Fruit fly (Drosophila melanogaster) whole organism, embryonic: ENCODE results near the gene zye.

Experiments used
- Adf1 ChIP-seq: fragments of 200-800 bp; sonication (Bioruptor generic); IDR thresholded peaks from 2 replicates; pipeline ENCODE4 v1.3.6; 2022; ENCODE audit warnings: missing biosample characterization, missing genetic modification characterization
- Aef1 ChIP-seq: fragments of 200-800 bp; sonication (Bioruptor generic); IDR thresholded peaks from 3 replicates; pipeline ENCODE4 v1.3.6; 2022; ENCODE audit warnings: missing biosample characterization, missing genetic modification characterization
- B-H2 ChIP-seq: fragments of 200-800 bp; sonication (Bioruptor generic); optimal IDR thresholded peaks from 2 replicates; lab custom pipeline; 2018; ENCODE audit warnings: missing biosample characterization, mild to moderate bottlenecking, missing genetic modification characterization
- BEAF-32 ChIP-seq: fragments of 200-800 bp; sonication (Bioruptor generic); optimal IDR thresholded peaks from 3 replicates; lab custom pipeline; 2017; ENCODE audit warnings: missing biosample characterization, missing genetic modification characterization, mild to moderate bottlenecking, moderate library complexity, missing genetic modification reagents
- CG1024 ChIP-seq: fragments of 200-800 bp; sonication (Bioruptor generic); IDR thresholded peaks from 2 replicates; pipeline ENCODE4 v1.3.6; 2022; ENCODE audit warnings: missing biosample characterization, missing genetic modification characterization
- CG10267 ChIP-seq: fragments of 200-800 bp; sonication (Bioruptor generic); optimal IDR thresholded peaks from 2 replicates; lab custom pipeline; 2018; ENCODE audit warnings: missing biosample characterization, mild to moderate bottlenecking, missing genetic modification characterization, moderate library complexity
- CG11723 ChIP-seq: fragments of 200-800 bp; sonication (Bioruptor generic); optimal IDR thresholded peaks from 2 replicates; lab custom pipeline; 2017; ENCODE audit warnings: missing biosample characterization, mild to moderate bottlenecking, missing genetic modification characterization
- CG12219 ChIP-seq: fragments of 200-800 bp; sonication (Bioruptor generic); optimal IDR thresholded peaks from 3 replicates; lab custom pipeline; 2018; ENCODE audit warnings: missing biosample characterization, mild to moderate bottlenecking, missing genetic modification characterization
- CG12299 ChIP-seq: fragments of 200-800 bp; sonication (Bioruptor generic); optimal IDR thresholded peaks from 2 replicates; lab custom pipeline; 2018; ENCODE audit warnings: missing biosample characterization, mild to moderate bottlenecking, missing genetic modification characterization
- CG12659 ChIP-seq: fragments of 200-800 bp; sonication (Bioruptor generic); optimal IDR thresholded peaks from 3 replicates; lab custom pipeline; 2017; ENCODE audit warnings: mild to moderate bottlenecking, missing biosample characterization, missing genetic modification reagents, missing genetic modification characterization
- CG13624 ChIP-seq: fragments of 200-800 bp; sonication (Bioruptor generic); optimal IDR thresholded peaks from 2 replicates; lab custom pipeline; 2016; ENCODE audit warnings: missing biosample characterization, missing genetic modification characterization
- CG18476 ChIP-seq: fragments of 200-800 bp; sonication (Bioruptor generic); optimal IDR thresholded peaks from 2 replicates; lab custom pipeline; 2016; ENCODE audit warnings: missing biosample characterization, mild to moderate bottlenecking, missing genetic modification characterization
- CG18764 ChIP-seq: fragments of 200-800 bp; sonication (Bioruptor generic); optimal IDR thresholded peaks from 3 replicates; lab custom pipeline; 2016; ENCODE audit warnings: missing biosample characterization, missing genetic modification characterization
- CG2116 ChIP-seq: fragments of 200-800 bp; sonication (Bioruptor generic); optimal IDR thresholded peaks from 3 replicates; lab custom pipeline; 2018; ENCODE audit warnings: missing biosample characterization, mild to moderate bottlenecking, missing genetic modification characterization
- CG2120 ChIP-seq: fragments of 200-800 bp; sonication (Bioruptor generic); optimal IDR thresholded peaks from 3 replicates; lab custom pipeline; 2016; ENCODE audit warnings: missing biosample characterization, missing genetic modification characterization
- CG3065 ChIP-seq: fragments of 200-800 bp; sonication (Bioruptor generic); optimal IDR thresholded peaks from 2 replicates; lab custom pipeline; 2016; ENCODE audit warnings: missing biosample characterization, missing genetic modification characterization
- CG3407 ChIP-seq: fragments of 200-800 bp; sonication (Bioruptor generic); optimal IDR thresholded peaks from 2 replicates; lab custom pipeline; 2018; ENCODE audit warnings: missing biosample characterization, mild to moderate bottlenecking, missing genetic modification characterization
- CG34224 ChIP-seq: fragments of 200-800 bp; sonication (Bioruptor generic); IDR thresholded peaks from 3 replicates; pipeline ENCODE4 v1.3.6; 2022; ENCODE audit warnings: missing biosample characterization, missing genetic modification characterization; ENCODE audit not compliant: partially characterized antibody
- CG4820 ChIP-seq: fragments of 200-800 bp; sonication (Bioruptor generic); optimal IDR thresholded peaks from 3 replicates; lab custom pipeline; 2016; ENCODE audit warnings: missing biosample characterization, missing genetic modification characterization
- CG6765 ChIP-seq: fragments of 200-800 bp; sonication (Bioruptor generic); optimal IDR thresholded peaks from 3 replicates; lab custom pipeline; 2017; ENCODE audit warnings: missing biosample characterization, mild to moderate bottlenecking, missing genetic modification characterization
- CG6854 ChIP-seq: fragments of 200-800 bp; sonication (Bioruptor generic); optimal IDR thresholded peaks from 3 replicates; lab custom pipeline; 2017; ENCODE audit warnings: missing biosample characterization, mild to moderate bottlenecking, missing genetic modification characterization
- CG8290 ChIP-seq, 3 experiments: fragments of 200-800 bp; sonication (Bioruptor generic); optimal IDR thresholded peaks; 2 replicates each; lab custom pipeline; 2016 to 2019; ENCODE audit warnings: missing biosample characterization in 3 of 3, missing genetic modification characterization in 3 of 3, mild to moderate bottlenecking in 2 of 3, moderate library complexity in 1 of 3
- CG9876 ChIP-seq: fragments of 200-800 bp; sonication (Bioruptor generic); optimal IDR thresholded peaks from 2 replicates; lab custom pipeline; 2016; ENCODE audit warnings: missing biosample characterization, missing genetic modification characterization
- Drgx ChIP-seq: fragments of 200-800 bp; sonication (Bioruptor generic); IDR thresholded peaks from 2 replicates; pipeline ENCODE4 v1.3.6; 2022; ENCODE audit warnings: missing biosample characterization, missing genetic modification characterization
- Eip74EF ChIP-seq, 2 experiments: fragments of 200-800 bp in 1 of 2; fragments of >200 bp in 1 of 2; sonication (Bioruptor generic) in 1 of 2; optimal IDR thresholded peaks; 2 replicates each; lab custom pipeline; 2017 to 2019; ENCODE audit warnings: missing biosample characterization in 2 of 2, missing genetic modification characterization in 2 of 2, mild to moderate bottlenecking in 1 of 2, moderate library complexity in 1 of 2
- Ets97D ChIP-seq: fragments of 200-800 bp; sonication (Bioruptor generic); optimal IDR thresholded peaks from 3 replicates; lab custom pipeline; 2016; ENCODE audit warnings: missing biosample characterization, missing genetic modification characterization
- H15 ChIP-seq: fragments of 200-800 bp; sonication (Bioruptor generic); IDR thresholded peaks from 3 replicates; pipeline ENCODE4 v1.3.6; 2022; ENCODE audit warnings: missing biosample characterization, missing genetic modification characterization
- H2.0 ChIP-seq: fragments of 200-800 bp; sonication (Bioruptor generic); IDR thresholded peaks from 2 replicates; pipeline ENCODE4 v1.3.6; 2022; ENCODE audit warnings: missing biosample characterization, missing genetic modification characterization
- HmgZ ChIP-seq: fragments of 200-800 bp; sonication (Bioruptor generic); optimal IDR thresholded peaks from 2 replicates; lab custom pipeline; 2018; ENCODE audit warnings: missing biosample characterization, mild to moderate bottlenecking, missing genetic modification characterization
- Hmr ChIP-seq: fragments of 200-800 bp; sonication (Bioruptor generic); optimal IDR thresholded peaks from 3 replicates; lab custom pipeline; 2017; ENCODE audit warnings: mild to moderate bottlenecking, missing biosample characterization, missing genetic modification reagents, missing genetic modification characterization
- Meics ChIP-seq: fragments of 200-800 bp; sonication (Bioruptor generic); optimal IDR thresholded peaks from 2 replicates; lab custom pipeline; 2017; ENCODE audit warnings: missing biosample characterization, mild to moderate bottlenecking, missing genetic modification characterization
- Nf-YA ChIP-seq: fragments of 200-800 bp; sonication (Bioruptor generic); IDR thresholded peaks from 2 replicates; pipeline ENCODE4 v1.3.6; 2022; ENCODE audit warnings: missing biosample characterization, missing genetic modification characterization
- ac ChIP-seq: fragments of 200-800 bp; sonication (Bioruptor generic); optimal IDR thresholded peaks from 3 replicates; lab custom pipeline; 2017; ENCODE audit warnings: missing biosample characterization, mild to moderate bottlenecking, missing genetic modification characterization
- bcd ChIP-seq: fragments of 200-800 bp; sonication (Bioruptor generic); optimal IDR thresholded peaks from 2 replicates; lab custom pipeline; 2017; ENCODE audit warnings: missing biosample characterization, mild to moderate bottlenecking, missing genetic modification characterization
- cato ChIP-seq: fragments of 200-800 bp; sonication (Bioruptor generic); optimal IDR thresholded peaks from 2 replicates; lab custom pipeline; 2016; ENCODE audit warnings: missing biosample characterization, missing genetic modification characterization, borderline replicate concordance
- corto ChIP-seq: fragments of 200-800 bp; sonication (Bioruptor generic); optimal IDR thresholded peaks from 2 replicates; lab custom pipeline; 2016; ENCODE audit warnings: missing biosample characterization, mild to moderate bottlenecking, missing genetic modification characterization, moderate library complexity
- croc ChIP-seq: fragments of 200-800 bp; sonication (Bioruptor generic); conservative IDR thresholded peaks from 3 replicates; pipeline ENCODE4 v1.3.6; 2022; ENCODE audit warnings: missing biosample characterization, missing genetic modification characterization
- da ChIP-seq: fragments of 200-800 bp; sonication (Bioruptor generic); optimal IDR thresholded peaks from 2 replicates; lab custom pipeline; 2016; ENCODE audit warnings: missing biosample characterization, missing genetic modification characterization
- exex ChIP-seq: fragments of 200-800 bp; sonication (Bioruptor generic); optimal IDR thresholded peaks from 4 replicates; lab custom pipeline; 2018; ENCODE audit warnings: missing biosample characterization, mild to moderate bottlenecking, missing genetic modification characterization, moderate library complexity
- ftz-f1 ChIP-seq: fragments of 200-800 bp; sonication (Bioruptor generic); optimal IDR thresholded peaks from 2 replicates; lab custom pipeline; 2016; ENCODE audit warnings: missing biosample characterization, missing genetic modification characterization
- gce ChIP-seq: fragments of 200-800 bp; sonication (Bioruptor generic); IDR thresholded peaks from 3 replicates; pipeline ENCODE4 v1.3.6; 2022; ENCODE audit warnings: missing biosample characterization, missing genetic modification characterization
- lmd ChIP-seq: fragments of 200-800 bp; sonication (Bioruptor generic); IDR thresholded peaks from 2 replicates; pipeline ENCODE4 v1.3.6; 2022; ENCODE audit warnings: missing biosample characterization, missing genetic modification characterization
- maf-S ChIP-seq: fragments of 200-800 bp; sonication (Bioruptor generic); optimal IDR thresholded peaks from 2 replicates; lab custom pipeline; 2016; ENCODE audit warnings: missing biosample characterization, missing genetic modification characterization
- mirr ChIP-seq: fragments of 200-800 bp; sonication (Bioruptor generic); optimal IDR thresholded peaks from 3 replicates; lab custom pipeline; 2018; ENCODE audit warnings: missing biosample characterization, mild to moderate bottlenecking, missing genetic modification characterization
- nerfin-2 ChIP-seq: fragments of 200-800 bp; sonication (Bioruptor generic); IDR thresholded peaks from 2 replicates; pipeline ENCODE4 v1.3.6; 2022; ENCODE audit warnings: missing biosample characterization, missing genetic modification characterization; ENCODE audit not compliant: partially characterized antibody
- org-1 ChIP-seq: fragments of 200-800 bp; sonication (Bioruptor generic); optimal IDR thresholded peaks from 2 replicates; lab custom pipeline; 2017; ENCODE audit warnings: missing biosample characterization, missing genetic modification characterization
- ro ChIP-seq: fragments of 200-800 bp; sonication (Bioruptor generic); IDR thresholded peaks from 2 replicates; pipeline ENCODE4 v1.3.6; 2022; ENCODE audit warnings: missing biosample characterization, missing genetic modification characterization
- seq ChIP-seq: fragments of 200-800 bp; sonication (Bioruptor generic); IDR thresholded peaks from 2 replicates; pipeline ENCODE4 v1.3.6; 2022; ENCODE audit warnings: missing biosample characterization, missing genetic modification characterization
- tin ChIP-seq: fragments of 200-800 bp; sonication (Bioruptor generic); optimal IDR thresholded peaks from 3 replicates; lab custom pipeline; 2016; ENCODE audit warnings: missing biosample characterization, missing genetic modification characterization
- tio ChIP-seq: fragments of 200-800 bp; sonication (Bioruptor generic); optimal IDR thresholded peaks from 2 replicates; lab custom pipeline; 2017; ENCODE audit warnings: missing biosample characterization, missing genetic modification characterization, inconsistent platforms
- tx ChIP-seq: fragments of 200-800 bp; sonication (Bioruptor generic); optimal IDR thresholded peaks from 2 replicates; lab custom pipeline; 2016; ENCODE audit warnings: missing biosample characterization, missing genetic modification characterization
- vvl ChIP-seq: fragments of 200-800 bp; sonication (Bioruptor generic); IDR thresholded peaks from 2 replicates; pipeline ENCODE4 v1.3.6; 2022; ENCODE audit warnings: missing biosample characterization, missing genetic modification characterization

The zye gene

DNA sequence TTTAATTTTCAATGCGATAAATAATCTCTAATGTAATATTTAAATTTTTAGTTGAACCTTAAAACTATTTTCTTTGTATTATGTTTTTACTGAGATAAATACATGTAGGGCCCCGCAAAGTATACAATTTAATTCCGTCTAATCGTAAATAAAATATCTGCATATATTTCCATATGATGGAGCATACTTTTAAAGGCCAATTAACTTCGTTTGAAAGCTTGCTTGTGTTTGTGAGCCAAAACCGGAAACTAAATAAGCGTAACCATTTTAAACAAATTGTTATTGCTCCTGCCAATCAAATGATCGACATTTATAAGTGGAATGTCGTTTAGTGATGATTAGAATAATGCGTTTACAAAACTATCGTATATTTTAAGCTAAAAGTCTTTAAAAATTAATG, 2.6 kb upstream of the zye start (continued):
- TF ChIP-seq Ets97D (peak; percentile 90), Drgx (GFP tag; lab: Robert Waterston, UW) (no peak), tin (no peak), maf-S (GFP tag; lab: Kevin White, UChicago) (no peak), H15 (GFP tag; lab: Robert Waterston, UW) (no peak), corto (no peak), nerfin-2 (GFP tag; lab: Robert Waterston, UW) (no peak), tio (GFP tag; lab: Kevin White, UChicago) (no peak), CG1024 (no peak), BEAF-32 (no peak), Hmr (GFP tag; lab: Kevin White, UChicago) (no peak), CG13624 (GFP tag; lab: Kevin White, UChicago) (no peak), ac (no peak), cato (no peak), da (GFP tag; lab: Kevin White, UChicago) (no peak), CG6854 (no peak), Aef1 (no peak), mirr (peak; percentile 26), CG3407 (GFP tag; lab: Kevin White, UChicago) (no peak), CG8290 (GFP tag; optimal IDR thresholded peaks at IDR 0.05; lab: Kevin White, UChicago) (no peak), CG8290 (tag; optimal IDR thresholded peaks at IDR 0.05; lab: Kevin White, UChicago) (peak in 1 of 2 experiments; percentile 17), B-H2 (GFP tag; lab: Kevin White, UChicago) (peak; percentile 24), CG9876 (GFP tag; lab: Kevin White, UChicago) (no peak), CG2116 (no peak), CG34224 (GFP tag; lab: Robert Waterston, UW) (no peak), CG10267 (tag; lab: Kevin White, UChicago) (no peak), croc (GFP tag; lab: Robert Waterston, UW) (no peak), gce (GFP tag; lab: Robert Waterston, UW) (no peak), Adf1 (GFP tag; lab: Robert Waterston, UW) (no peak), Nf-YA (no peak), CG18764 (GFP tag; lab: Kevin White, UChicago) (no peak), CG18476 (GFP tag; lab: Kevin White, UChicago) (no peak), lmd (GFP tag; lab: Robert Waterston, UW) (no peak), seq (no peak), tx (GFP tag; lab: Kevin White, UChicago) (no peak), H2.0 (GFP tag; lab: Robert Waterston, UW) (no peak), org-1 (GFP tag; lab: Kevin White, UChicago) (no peak), CG2120 (GFP tag; lab: Kevin White, UChicago) (no peak), bcd (GFP tag; lab: Kevin White, UChicago) (no peak), CG12219 (GFP tag; lab: Kevin White, UChicago) (no peak), CG11723 (GFP tag; lab: Kevin White, UChicago) (no peak), exex (tag; lab: Kevin White, UChicago) (peak; percentile 53), CG12299 (tag; lab: Kevin White, UChicago) (no peak), CG4820 (GFP tag; lab: Kevin White, UChicago) (no peak), CG3065 (GFP tag; lab: Kevin White, UChicago) (no peak), CG6765 (GFP tag; lab: Kevin White, UChicago) (peak; percentile 17), HmgZ (tag; lab: Kevin White, UChicago) (no peak), Eip74EF (GFP tag; optimal IDR thresholded peaks at IDR 0.05; lab: Kevin White, UChicago) (peak in 1 of 2 experiments; percentile 52), vvl (GFP tag; lab: Robert Waterston, UW) (peak; percentile 61), Meics (GFP tag; lab: Kevin White, UChicago) (peak; percentile 8), ro (GFP tag; lab: Robert Waterston, UW) (no peak), ftz-f1 (GFP tag; lab: Kevin White, UChicago) (no peak), CG12659 (peak; percentile 8)
